Worm (Caenorhabditis elegans) whole organism, L2 larva: ENCODE measurements around the gene Y17G9B.2.
"Not testable (repeated sequence)": the region's sequence is repeated elsewhere in the genome, so short reads cannot be mapped to it uniquely, and the experiment has no call there.

Experiments used
- C34F6.9 ChIP-seq: fragments of 150-350 bp; optimal IDR thresholded peaks from 2 replicates; lab custom pipeline; 2014; ENCODE audit warnings: missing biosample characterization, missing genetic modification characterization
- F13H6.1 ChIP-seq: sonication (generic microtip); optimal IDR thresholded peaks from 2 replicates; lab custom pipeline; 2016; ENCODE audit warnings: missing genetic modification characterization, missing compliant biosample characterization
- R02D3.7 ChIP-seq: fragments of 150-350 bp; optimal IDR thresholded peaks from 2 replicates; lab custom pipeline; 2014; ENCODE audit warnings: missing biosample characterization, missing genetic modification characterization
- Y55F3AM.14 ChIP-seq: fragments of 200-800 bp; sonication (Bioruptor generic); optimal IDR thresholded peaks from 2 replicates; lab custom pipeline; 2018; ENCODE audit warnings: mild to moderate bottlenecking, missing genetic modification characterization, missing compliant biosample characterization
- ZK546.5 ChIP-seq: sonication (generic microtip); optimal IDR thresholded peaks from 2 replicates; lab custom pipeline; 2017; ENCODE audit warnings: missing biosample characterization, missing genetic modification characterization
- alr-1 ChIP-seq: fragments of 150-350 bp; optimal IDR thresholded peaks from 2 replicates; lab custom pipeline; 2014; ENCODE audit warnings: missing biosample characterization, missing genetic modification characterization
- ama-1 ChIP-seq: fragments of 150-350 bp; optimal IDR thresholded peaks from 2 replicates; lab custom pipeline; 2018; ENCODE audit warnings: inconsistent platforms
- blmp-1 ChIP-seq: sonication (generic microtip); optimal IDR thresholded peaks from 2 replicates; lab custom pipeline; 2017; ENCODE audit warnings: missing genetic modification characterization, mild to moderate bottlenecking, missing compliant biosample characterization, antibody characterized with exemption, moderate library complexity; ENCODE audit not compliant: insufficient read depth
- ceh-82 ChIP-seq: fragments of 150-350 bp; optimal IDR thresholded peaks from 2 replicates; lab custom pipeline; 2014; ENCODE audit warnings: missing biosample characterization, missing genetic modification characterization
- crh-2 ChIP-seq: sonication (generic microtip); optimal IDR thresholded peaks from 2 replicates; lab custom pipeline; 2017; ENCODE audit warnings: missing biosample characterization, missing genetic modification characterization
- dmd-4 ChIP-seq: sonication (generic microtip); optimal IDR thresholded peaks from 2 replicates; lab custom pipeline; 2017; ENCODE audit warnings: missing biosample characterization, missing genetic modification characterization
- egl-27 ChIP-seq: sonication (generic microtip); optimal IDR thresholded peaks from 3 replicates; lab custom pipeline; 2017; ENCODE audit warnings: missing biosample characterization, missing genetic modification reagents, missing genetic modification characterization
- elt-1 ChIP-seq: fragments of 150-350 bp; optimal IDR thresholded peaks from 2 replicates; lab custom pipeline; 2014; ENCODE audit warnings: missing biosample characterization, missing genetic modification characterization
- fos-1 ChIP-seq: fragments of 150-350 bp; optimal IDR thresholded peaks from 2 replicates; lab custom pipeline; 2014; ENCODE audit warnings: missing biosample characterization, missing genetic modification characterization
- gmeb-1 ChIP-seq: fragments of 150-350 bp; optimal IDR thresholded peaks from 2 replicates; lab custom pipeline; 2014; ENCODE audit warnings: missing biosample characterization, missing genetic modification characterization
- lin-13 ChIP-seq: fragments of 150-350 bp; optimal IDR thresholded peaks from 2 replicates; lab custom pipeline; 2014; ENCODE audit warnings: missing biosample characterization, missing genetic modification reagents, missing genetic modification characterization
- lin-39 ChIP-seq: fragments of 150-350 bp; optimal IDR thresholded peaks from 2 replicates; lab custom pipeline; 2014; ENCODE audit warnings: missing biosample characterization, missing genetic modification reagents, missing genetic modification characterization
- lsy-2 ChIP-seq, 2 experiments: fragments of 150-350 bp in 1 of 2; sonication (generic microtip) in 1 of 2; optimal IDR thresholded peaks; 2 replicates each; lab custom pipeline; 2014 to 2017; ENCODE audit warnings: missing biosample characterization in 2 of 2, missing genetic modification characterization in 2 of 2
- mab-5 ChIP-seq: fragments of 150-350 bp; optimal IDR thresholded peaks from 2 replicates; lab custom pipeline; 2014; ENCODE audit warnings: missing biosample characterization, missing genetic modification characterization
- mbf-1 ChIP-seq: sonication (generic microtip); optimal IDR thresholded peaks from 2 replicates; lab custom pipeline; 2017; ENCODE audit warnings: missing biosample characterization, missing genetic modification characterization
- nhr-10 ChIP-seq: sonication (generic microtip); optimal IDR thresholded peaks from 2 replicates; lab custom pipeline; 2017; ENCODE audit warnings: missing biosample characterization, missing genetic modification characterization
- nhr-11 ChIP-seq: fragments of 150-350 bp; optimal IDR thresholded peaks from 2 replicates; lab custom pipeline; 2014; ENCODE audit warnings: missing biosample characterization, missing genetic modification characterization
- nhr-129 ChIP-seq: fragments of 150-350 bp; optimal IDR thresholded peaks from 2 replicates; lab custom pipeline; 2014; ENCODE audit warnings: missing biosample characterization, missing genetic modification characterization
- nhr-21 ChIP-seq: fragments of 150-350 bp; optimal IDR thresholded peaks from 2 replicates; lab custom pipeline; 2014; ENCODE audit warnings: missing biosample characterization, missing genetic modification characterization
- nhr-23 ChIP-seq: fragments of 150-350 bp; optimal IDR thresholded peaks from 2 replicates; lab custom pipeline; 2014; ENCODE audit warnings: missing biosample characterization, missing genetic modification reagents, missing genetic modification characterization
- nhr-237 ChIP-seq: fragments of 150-350 bp; optimal IDR thresholded peaks from 2 replicates; lab custom pipeline; 2014; ENCODE audit warnings: missing biosample characterization, missing genetic modification characterization
- nhr-25 ChIP-seq: fragments of 150-350 bp; sonication (generic microtip); optimal IDR thresholded peaks from 3 replicates; lab custom pipeline; 2014; ENCODE audit warnings: missing biosample characterization, missing genetic modification characterization
- nhr-6 ChIP-seq: fragments of 150-350 bp; optimal IDR thresholded peaks from 2 replicates; lab custom pipeline; 2014; ENCODE audit warnings: missing biosample characterization, missing genetic modification characterization
- nhr-77 ChIP-seq: fragments of 150-350 bp; optimal IDR thresholded peaks from 2 replicates; lab custom pipeline; 2014; ENCODE audit warnings: missing biosample characterization, missing genetic modification characterization
- peb-1 ChIP-seq: fragments of 150-350 bp; optimal IDR thresholded peaks from 2 replicates; lab custom pipeline; 2014; ENCODE audit warnings: missing biosample characterization, missing genetic modification characterization
- sem-4 ChIP-seq: fragments of 150-350 bp; optimal IDR thresholded peaks from 2 replicates; lab custom pipeline; 2014; ENCODE audit warnings: missing biosample characterization, missing genetic modification reagents, missing genetic modification characterization
- skn-1 ChIP-seq: sonication (generic microtip); optimal IDR thresholded peaks from 2 replicates; lab custom pipeline; 2017; ENCODE audit warnings: missing biosample characterization, missing genetic modification characterization
- sma-3 ChIP-seq: sonication (generic microtip); optimal IDR thresholded peaks from 2 replicates; lab custom pipeline; 2016; ENCODE audit warnings: missing genetic modification reagents, missing genetic modification characterization, missing compliant biosample characterization
- sma-9 ChIP-seq, 2 experiments: fragments of 150-350 bp in 1 of 2; sonication (generic microtip) in 1 of 2; optimal IDR thresholded peaks; 2 replicates each; lab custom pipeline; 2014 to 2016; ENCODE audit warnings: missing genetic modification characterization in 2 of 2, mild to moderate bottlenecking in 1 of 2, missing biosample characterization in 1 of 2, missing compliant biosample characterization in 1 of 2, missing genetic modification reagents in 1 of 2, moderate library complexity in 1 of 2
- snpc-4 ChIP-seq: fragments of 150-350 bp; optimal IDR thresholded peaks from 2 replicates; lab custom pipeline; 2014; ENCODE audit warnings: missing biosample characterization, missing genetic modification characterization
- unc-55 ChIP-seq: fragments of 150-350 bp; sonication (generic microtip); optimal IDR thresholded peaks from 3 replicates; lab custom pipeline; 2014; ENCODE audit warnings: missing biosample characterization, missing genetic modification reagents, missing genetic modification characterization
- unc-62 ChIP-seq: fragments of 150-350 bp; optimal IDR thresholded peaks from 2 replicates; lab custom pipeline; 2014; ENCODE audit warnings: missing biosample characterization, missing genetic modification reagents, missing genetic modification characterization
- ztf-4 ChIP-seq: fragments of 150-350 bp; optimal IDR thresholded peaks from 2 replicates; lab custom pipeline; 2014; ENCODE audit warnings: missing biosample characterization, missing genetic modification characterization

Gene Y17G9B.2

ce11 chrIV:4727935-4728334 is 36.0 kb upstream of the Y17G9B.2 start:
- TF ChIP-seq lin-13 (GFP tag; lab: Kevin White, UChicago): peak; percentile 72
- TF ChIP-seq ZK546.5 (tag; lab: Kevin White, UChicago): peak; percentile 80
- TF ChIP-seq sem-4: peak; percentile 46
- TF ChIP-seq gmeb-1: peak; percentile 65
- TF ChIP-seq crh-2 (tag; lab: Kevin White, UChicago): peak; percentile 67
- peak; percentile 13 for TF ChIP-seq nhr-129 (tag; lab: Kevin White, UChicago)
- peak; percentile 33 for TF ChIP-seq fos-1 (tag; lab: Kevin White, UChicago)
- peak; percentile 68 for TF ChIP-seq mab-5 (tag; lab: Kevin White, UChicago)
- peak; percentile 74 for TF ChIP-seq nhr-21 (tag; lab: Kevin White, UChicago)
- TF ChIP-seq sma-9 (GFP tag; optimal IDR thresholded peaks at IDR 0.05; lab: Kevin White, UChicago): peak; percentile 53
- TF ChIP-seq sma-9 (tag; optimal IDR thresholded peaks at IDR 0.05; lab: Kevin White, UChicago): not testable (repeated sequence)
- peak; percentile 97 to 98 for TF ChIP-seq lsy-2 (tag; optimal IDR thresholded peaks at IDR 0.05; lab: Kevin White, UChicago)
- TF ChIP-seq Y55F3AM.14: peak; percentile 91
- peak; percentile 4 for TF ChIP-seq ceh-82 (tag; lab: Kevin White, UChicago)
- peak; percentile 58 for TF ChIP-seq unc-55 (GFP tag; lab: Kevin White, UChicago)
- TF ChIP-seq C34F6.9 (tag; lab: Kevin White, UChicago): peak; percentile 62
- peak; percentile 90 for TF ChIP-seq F13H6.1 (tag; lab: Kevin White, UChicago)
- peak; percentile 95 for TF ChIP-seq sma-3
- TF ChIP-seq ztf-4 (tag; lab: Kevin White, UChicago): peak; percentile 5
- peak; percentile 83 for TF ChIP-seq nhr-25 (tag; lab: Kevin White, UChicago)
- TF ChIP-seq R02D3.7 (tag; lab: Kevin White, UChicago): peak; percentile 34
- TF ChIP-seq nhr-6 (tag; lab: Kevin White, UChicago): peak; percentile 11

ce11 chrIV:4737258-4737657 is 26.7 kb upstream of the Y17G9B.2 start, which contains the start of gene fbxb-78:
TSS of gene fbxb-78 (plus strand) at chrIV:4737558.
- TF ChIP-seq C34F6.9 (tag; lab: Kevin White, UChicago) (no peak), skn-1 (tag; lab: Kevin White, UChicago) (no peak), nhr-10 (tag; lab: Kevin White, UChicago) (no peak), unc-62 (no peak), sma-9 (GFP tag; optimal IDR thresholded peaks at IDR 0.05; lab: Kevin White, UChicago) (no peak), sma-9 (tag; optimal IDR thresholded peaks at IDR 0.05; lab: Kevin White, UChicago) (no peak), mbf-1 (tag; lab: Kevin White, UChicago) (no peak), mab-5 (tag; lab: Kevin White, UChicago) (no peak), lsy-2 (tag; optimal IDR thresholded peaks at IDR 0.05; lab: Kevin White, UChicago) (no peak)

ce11 chrIV:4742480-4742879 is 21.5 kb upstream of the Y17G9B.2 start:
- TF ChIP-seq sma-3: no peak
- no peak for TF ChIP-seq snpc-4 (tag; lab: Kevin White, UChicago)
- no peak for TF ChIP-seq fos-1 (tag; lab: Kevin White, UChicago)
- TF ChIP-seq R02D3.7 (tag; lab: Kevin White, UChicago): no peak
- no peak for TF ChIP-seq peb-1 (tag; lab: Kevin White, UChicago)
- TF ChIP-seq blmp-1 (tag; lab: Kevin White, UChicago): no peak
- TF ChIP-seq C34F6.9 (tag; lab: Kevin White, UChicago): no peak
- no peak for TF ChIP-seq sem-4
- no peak for TF ChIP-seq skn-1 (tag; lab: Kevin White, UChicago)
- no peak for TF ChIP-seq alr-1 (tag; lab: Kevin White, UChicago)
- TF ChIP-seq nhr-25 (tag; lab: Kevin White, UChicago): no peak
- TF ChIP-seq nhr-23 (tag; lab: Kevin White, UChicago): no peak
- no peak for TF ChIP-seq nhr-11
- TF ChIP-seq nhr-237 (tag; lab: Kevin White, UChicago): no peak
- no peak for TF ChIP-seq dmd-4 (tag; lab: Kevin White, UChicago)
- no peak for TF ChIP-seq lin-39 (tag; lab: Kevin White, UChicago)
- TF ChIP-seq egl-27 (tag; lab: Kevin White, UChicago): no peak
- TF ChIP-seq nhr-77 (tag; lab: Kevin White, UChicago): no peak

ce11 chrIV:4744167-4744566 is 19.8 kb upstream of the Y17G9B.2 start, which contains the start of gene hoe-1:
TSS of gene hoe-1 (minus strand) at chrIV:4744267.
- TF ChIP-seq nhr-237 (tag; lab: Kevin White, UChicago) (no peak), nhr-6 (tag; lab: Kevin White, UChicago) (no peak), crh-2 (tag; lab: Kevin White, UChicago) (no peak), mab-5 (tag; lab: Kevin White, UChicago) (no peak), skn-1 (tag; lab: Kevin White, UChicago) (no peak), dmd-4 (tag; lab: Kevin White, UChicago) (no peak), egl-27 (tag; lab: Kevin White, UChicago) (no peak), elt-1 (tag; lab: Kevin White, UChicago) (no peak), lin-13 (GFP tag; lab: Kevin White, UChicago) (no peak), ama-1 (lab: Kevin White, UChicago) (no peak), C34F6.9 (tag; lab: Kevin White, UChicago) (no peak), nhr-11 (no peak), nhr-23 (tag; lab: Kevin White, UChicago) (no peak), ztf-4 (tag; lab: Kevin White, UChicago) (no peak), snpc-4 (tag; lab: Kevin White, UChicago) (no peak), nhr-77 (tag; lab: Kevin White, UChicago) (no peak), Y55F3AM.14 (no peak), R02D3.7 (tag; lab: Kevin White, UChicago) (no peak)
